Worm (Caenorhabditis elegans): ENCODE data around the gene hal-2.

hal-2 gene

ce11 chrIII:10088508-10088981 is at the start of gene hal-2:
Gene hal-2 (minus strand): TSS chrIII:10088931.
- TF ChIP-seq tab-1 (GFP tag; IDR thresholded peaks at IDR 0.05) = no peak
- TF ChIP-seq med-1 (GFP tag; optimal IDR thresholded peaks at IDR 0.05; ENCODE audit: insufficient read depth) = no peak
- TF ChIP-seq T22C8.4 (GFP tag; IDR thresholded peaks at IDR 0.05) = no peak
- TF ChIP-seq flt-1 (GFP tag; IDR thresholded peaks at IDR 0.05) = no peak
- no peak for TF ChIP-seq klf-2 (GFP tag; conservative IDR thresholded peaks at IDR 0.05)
- no peak for TF ChIP-seq ref-1 (GFP tag; conservative IDR thresholded peaks at IDR 0.05)
- no peak for TF ChIP-seq ztf-23 (GFP tag; IDR thresholded peaks at IDR 0.05)
- no peak for TF ChIP-seq ztf-29 (GFP tag; IDR thresholded peaks at IDR 0.05)
- no peak for TF ChIP-seq cog-1 (tag; optimal IDR thresholded peaks at IDR 0.05)

ce11 chrIII:10136778-10137177 is 48.0 kb upstream of the hal-2 start, which contains the start of gene ZK1128.7:
Gene ZK1128.7 (plus strand): TSS chrIII:10137006.
- TF ChIP-seq ref-1 (GFP tag; conservative IDR thresholded peaks at IDR 0.05) (no peak), klf-2 (GFP tag; conservative IDR thresholded peaks at IDR 0.05) (no peak), ztf-23 (GFP tag; IDR thresholded peaks at IDR 0.05) (no peak), med-1 (GFP tag; optimal IDR thresholded peaks at IDR 0.05; ENCODE audit: insufficient read depth) (no peak), tab-1 (GFP tag; IDR thresholded peaks at IDR 0.05) (no peak), ztf-29 (GFP tag; IDR thresholded peaks at IDR 0.05) (no peak), cog-1 (tag; optimal IDR thresholded peaks at IDR 0.05) (no peak), flt-1 (GFP tag; IDR thresholded peaks at IDR 0.05) (no peak), T22C8.4 (GFP tag; IDR thresholded peaks at IDR 0.05) (no peak)

- TF ChIP-seq cog-1 (tag; optimal IDR thresholded peaks at IDR 0.05) (no peak), ref-1 (GFP tag; conservative IDR thresholded peaks at IDR 0.05) (no peak), ztf-29 (GFP tag; IDR thresholded peaks at IDR 0.05) (no peak), tab-1 (GFP tag; IDR thresholded peaks at IDR 0.05) (no peak), T22C8.4 (GFP tag; IDR thresholded peaks at IDR 0.05) (no peak), ztf-23 (GFP tag; IDR thresholded peaks at IDR 0.05) (no peak), flt-1 (GFP tag; IDR thresholded peaks at IDR 0.05) (no peak), klf-2 (GFP tag; conservative IDR thresholded peaks at IDR 0.05) (no peak), med-1 (GFP tag; optimal IDR thresholded peaks at IDR 0.05; ENCODE audit: insufficient read depth) (no peak)
These were observed 45.8 kb upstream of the hal-2 start for ce11 chrIII:10134517-10134916.

ce11 chrIII:10132495-10133450 is 44.0 kb upstream of the hal-2 start:
- TF ChIP-seq med-1 (GFP tag; optimal IDR thresholded peaks at IDR 0.05; ENCODE audit: insufficient read depth) (no peak), cog-1 (tag; optimal IDR thresholded peaks at IDR 0.05) (no peak), klf-2 (GFP tag; conservative IDR thresholded peaks at IDR 0.05) (no peak), flt-1 (GFP tag; IDR thresholded peaks at IDR 0.05) (no peak), ztf-23 (GFP tag; IDR thresholded peaks at IDR 0.05) (no peak), tab-1 (GFP tag; IDR thresholded peaks at IDR 0.05) (no peak), ref-1 (GFP tag; conservative IDR thresholded peaks at IDR 0.05) (no peak), T22C8.4 (GFP tag; IDR thresholded peaks at IDR 0.05) (no peak), ztf-29 (GFP tag; IDR thresholded peaks at IDR 0.05) (no peak)

- TF ChIP-seq tab-1 (GFP tag; IDR thresholded peaks at IDR 0.05) (no peak), ztf-29 (GFP tag; IDR thresholded peaks at IDR 0.05) (no peak), cog-1 (tag; optimal IDR thresholded peaks at IDR 0.05) (no peak), ztf-23 (GFP tag; IDR thresholded peaks at IDR 0.05) (no peak), klf-2 (GFP tag; conservative IDR thresholded peaks at IDR 0.05) (no peak)
These were observed 37.6 kb upstream of the hal-2 start for ce11 chrIII:10126375-10126774.

- TF ChIP-seq flt-1 (GFP tag; IDR thresholded peaks at IDR 0.05) = peak; percentile 89
- 0 out of 2 replicates have a peak, but pooled peaks have one; percentile 27 for TF ChIP-seq ztf-29 (GFP tag; IDR thresholded peaks at IDR 0.05)
- TF ChIP-seq med-1 (GFP tag; optimal IDR thresholded peaks at IDR 0.05; ENCODE audit: insufficient read depth) = no peak
- TF ChIP-seq klf-2 (GFP tag; conservative IDR thresholded peaks at IDR 0.05) = peak; percentile 85
- peak; percentile 58; the same call in 1 of the 2 replicates for TF ChIP-seq tab-1 (GFP tag; IDR thresholded peaks at IDR 0.05)
- TF ChIP-seq cog-1 (tag; optimal IDR thresholded peaks at IDR 0.05) = peak; percentile 42
- TF ChIP-seq ztf-23 (GFP tag; IDR thresholded peaks at IDR 0.05) = peak; percentile 86
- peak; percentile 56; the same call in 1 of the 2 replicates for TF ChIP-seq T22C8.4 (GFP tag; IDR thresholded peaks at IDR 0.05)
- TF ChIP-seq ref-1 (GFP tag; conservative IDR thresholded peaks at IDR 0.05) = no peak
These were observed 35.0 kb upstream of the hal-2 start, which contains the start of gene ttll-4 for ce11 chrIII:10123586-10124233. Gene ttll-4 (plus strand): TSS chrIII:10124183.

ce11 chrIII:10120076-10120831 is 31.5 kb upstream of the hal-2 start, which contains the start of the genes gtf-2H3 and ham-3:
Gene gtf-2H3 (minus strand): TSS chrIII:10120148.
Gene ham-3 (plus strand): TSS chrIII:10120781.
- no peak for TF ChIP-seq med-1 (GFP tag; optimal IDR thresholded peaks at IDR 0.05; ENCODE audit: insufficient read depth)
- no peak for TF ChIP-seq tab-1 (GFP tag; IDR thresholded peaks at IDR 0.05)
- TF ChIP-seq T22C8.4 (GFP tag; IDR thresholded peaks at IDR 0.05) = peak; percentile 89

- TF ChIP-seq klf-2 (GFP tag; conservative IDR thresholded peaks at IDR 0.05) = no peak
These were observed 30.1 kb upstream of the hal-2 start, which contains the start of gene ZK1128.3 for ce11 chrIII:10118818-10119217. Gene ZK1128.3 (minus strand): TSS chrIII:10118918.

- TF ChIP-seq flt-1 (GFP tag; IDR thresholded peaks at IDR 0.05) (no peak), ztf-29 (GFP tag; IDR thresholded peaks at IDR 0.05) (no peak), tab-1 (GFP tag; IDR thresholded peaks at IDR 0.05) (no peak), T22C8.4 (GFP tag; IDR thresholded peaks at IDR 0.05) (no peak), klf-2 (GFP tag; conservative IDR thresholded peaks at IDR 0.05) (no peak), ztf-23 (GFP tag; IDR thresholded peaks at IDR 0.05) (no peak), med-1 (GFP tag; optimal IDR thresholded peaks at IDR 0.05; ENCODE audit: insufficient read depth) (no peak), ref-1 (GFP tag; conservative IDR thresholded peaks at IDR 0.05) (no peak), cog-1 (tag; optimal IDR thresholded peaks at IDR 0.05) (no peak)
These were observed 25.9 kb upstream of the hal-2 start, which contains the start of the genes ZK1128.1 and mett-10 for ce11 chrIII:10114662-10115061. Gene ZK1128.1 (minus strand): TSS chrIII:10114760. Gene mett-10 (plus strand): TSS chrIII:10115036.

Data from whole organism, midembryonic.